Fruit fly (Drosophila melanogaster) whole organism, embryonic: Measurements from ENCODE around the gene hiro.

ENCODE experiments used
- BtbVII ChIP-seq: fragments of 200-800 bp; sonication (Bioruptor generic); optimal IDR thresholded peaks from 3 replicates; lab custom pipeline; 2017; ENCODE audit warnings: missing biosample characterization, mild to moderate bottlenecking, missing genetic modification characterization
- CG10267 ChIP-seq: fragments of 200-800 bp; sonication (Bioruptor generic); optimal IDR thresholded peaks from 2 replicates; lab custom pipeline; 2018; ENCODE audit warnings: missing biosample characterization, mild to moderate bottlenecking, missing genetic modification characterization, moderate library complexity
- CG10274 ChIP-seq: fragments of 200-800 bp; sonication (Bioruptor generic); optimal IDR thresholded peaks from 3 replicates; lab custom pipeline; 2017; ENCODE audit warnings: missing biosample characterization, mild to moderate bottlenecking, missing genetic modification characterization
- CG10543 ChIP-seq: fragments of 200-800 bp; sonication (Bioruptor generic); optimal IDR thresholded peaks from 3 replicates; lab custom pipeline; 2017; ENCODE audit warnings: missing biosample characterization, mild to moderate bottlenecking, missing genetic modification characterization, moderate library complexity
- CG11247 ChIP-seq: fragments of 200-800 bp; sonication (Bioruptor generic); IDR thresholded peaks from 2 replicates; pipeline ENCODE4 v1.3.6; 2022; ENCODE audit warnings: missing biosample characterization, missing genetic modification characterization
- CG11456 ChIP-seq: fragments of 200-800 bp; sonication (Bioruptor generic); IDR thresholded peaks from 3 replicates; pipeline ENCODE4 v1.3.6; 2022; ENCODE audit warnings: missing biosample characterization, missing genetic modification characterization
- CG13123 ChIP-seq: fragments of 200-800 bp; sonication (Bioruptor generic); optimal IDR thresholded peaks from 2 replicates; lab custom pipeline; 2016; ENCODE audit warnings: missing biosample characterization, missing genetic modification characterization
- CG13775 ChIP-seq: fragments of 200-800 bp; sonication (Bioruptor generic); optimal IDR thresholded peaks from 3 replicates; lab custom pipeline; 2017; ENCODE audit warnings: missing biosample characterization, mild to moderate bottlenecking, missing genetic modification characterization
- CG14667 ChIP-seq: fragments of 200-800 bp; sonication (Bioruptor generic); IDR thresholded peaks from 2 replicates; pipeline ENCODE4 v1.3.6; 2022; ENCODE audit warnings: missing biosample characterization, missing genetic modification characterization
- CG15073 ChIP-seq: fragments of 200-800 bp; sonication (Bioruptor generic); optimal IDR thresholded peaks from 2 replicates; lab custom pipeline; 2016; ENCODE audit warnings: missing biosample characterization, missing genetic modification characterization
- CG1529 ChIP-seq: fragments of 200-800 bp; sonication (Bioruptor generic); optimal IDR thresholded peaks from 3 replicates; lab custom pipeline; 2018; ENCODE audit warnings: missing biosample characterization, missing genetic modification characterization
- CG1603 ChIP-seq: fragments of 200-800 bp; sonication (Bioruptor generic); optimal IDR thresholded peaks from 2 replicates; lab custom pipeline; 2019; ENCODE audit warnings: missing biosample characterization, mild to moderate bottlenecking, missing genetic modification characterization, moderate library complexity
- CG16813 ChIP-seq: fragments of 200-800 bp; sonication (Bioruptor generic); IDR thresholded peaks from 3 replicates; pipeline ENCODE4 v1.3.6; 2022; ENCODE audit warnings: missing biosample characterization, missing genetic modification characterization; ENCODE audit not compliant: partially characterized antibody
- CG18011 ChIP-seq: fragments of 200-800 bp; sonication (Bioruptor generic); optimal IDR thresholded peaks from 2 replicates; lab custom pipeline; 2017; ENCODE audit warnings: missing biosample characterization, missing genetic modification characterization, mild to moderate bottlenecking, moderate library complexity, missing genotype
- CG2678 ChIP-seq: fragments of 200-800 bp; sonication (Bioruptor generic); optimal IDR thresholded peaks from 3 replicates; lab custom pipeline; 2019; ENCODE audit warnings: missing biosample characterization, mild to moderate bottlenecking, missing genetic modification characterization, moderate library complexity
- CG3726 ChIP-seq: fragments of 200-800 bp; sonication (Bioruptor generic); IDR thresholded peaks from 3 replicates; pipeline ENCODE4, ENCODE4 v1.3.6; 2022; ENCODE audit warnings: missing biosample characterization, missing genetic modification characterization
- CG43689 ChIP-seq: fragments of 200-800 bp; sonication (Bioruptor generic); IDR thresholded peaks from 2 replicates; pipeline ENCODE4 v1.3.6; 2022; ENCODE audit warnings: missing biosample characterization, missing genetic modification characterization
- CG5953 ChIP-seq: fragments of 200-800 bp; sonication (Bioruptor generic); IDR thresholded peaks from 2 replicates; pipeline ENCODE4 v1.3.6; 2022; ENCODE audit warnings: missing biosample characterization, missing genetic modification characterization
- CG7556 ChIP-seq: fragments of 200-800 bp; sonication (Bioruptor generic); optimal IDR thresholded peaks from 2 replicates; lab custom pipeline; 2017; ENCODE audit warnings: missing biosample characterization, mild to moderate bottlenecking, missing genetic modification characterization
- CG8359 ChIP-seq: fragments of 200-800 bp; sonication (Bioruptor generic); optimal IDR thresholded peaks from 2 replicates; lab custom pipeline; 2017; ENCODE audit warnings: missing biosample characterization, mild to moderate bottlenecking, missing genetic modification characterization, borderline replicate concordance
- Dad ChIP-seq: fragments of 200-800 bp; sonication (Bioruptor generic); optimal IDR thresholded peaks from 3 replicates; lab custom pipeline; 2016; ENCODE audit warnings: missing biosample characterization, missing genetic modification characterization
- Drgx ChIP-seq: fragments of 200-800 bp; sonication (Bioruptor generic); IDR thresholded peaks from 2 replicates; pipeline ENCODE4 v1.3.6; 2022; ENCODE audit warnings: missing biosample characterization, missing genetic modification characterization
- ERR ChIP-seq: fragments of 200-800 bp; sonication (Bioruptor generic); optimal IDR thresholded peaks from 2 replicates; lab custom pipeline; 2016; ENCODE audit warnings: missing biosample characterization, missing genetic modification characterization
- Ets65A ChIP-seq: fragments of 200-800 bp; sonication (Bioruptor generic); peaks from one replicate; lab custom pipeline; 2016; ENCODE audit warnings: missing biosample characterization, missing genetic modification characterization
- H15 ChIP-seq: fragments of 200-800 bp; sonication (Bioruptor generic); IDR thresholded peaks from 3 replicates; pipeline ENCODE4 v1.3.6; 2022; ENCODE audit warnings: missing biosample characterization, missing genetic modification characterization
- Hr39 ChIP-seq: fragments of >200 bp; optimal IDR thresholded peaks from 2 replicates; lab custom pipeline; 2017
- Med ChIP-seq: fragments of 200-800 bp; sonication (Bioruptor generic); peaks from one replicate; lab custom pipeline; 2016; ENCODE audit warnings: missing biosample characterization, missing genetic modification characterization, mild to moderate bottlenecking, inconsistent platforms, moderate library complexity
- Nf-YC ChIP-seq: fragments of 200-800 bp; optimal IDR thresholded peaks from 3 replicates; lab custom pipeline; 2019; ENCODE audit warnings: missing biosample characterization, mild to moderate bottlenecking, missing genetic modification characterization, moderate library complexity
- Six4 ChIP-seq: fragments of 200-800 bp; sonication (Bioruptor generic); optimal IDR thresholded peaks from 2 replicates; lab custom pipeline; 2016; ENCODE audit warnings: missing biosample characterization, missing genetic modification characterization
- Taf1 ChIP-seq: fragments of 200-800 bp; sonication (Bioruptor generic); IDR thresholded peaks from 2 replicates; pipeline ENCODE4 v1.3.6; 2022; ENCODE audit warnings: missing biosample characterization, missing genetic modification characterization
- ase ChIP-seq: fragments of 200-800 bp; sonication (Bioruptor generic); IDR thresholded peaks from 3 replicates; pipeline ENCODE4 v1.3.6; 2022; ENCODE audit warnings: missing biosample characterization, missing genetic modification characterization
- caup ChIP-seq: fragments of 200-800 bp; sonication (Bioruptor generic); optimal IDR thresholded peaks from 3 replicates; lab custom pipeline; 2017; ENCODE audit warnings: missing biosample characterization, mild to moderate bottlenecking, missing genetic modification characterization, moderate library complexity; ENCODE audit not compliant: severe bottlenecking
- corto ChIP-seq: fragments of 200-800 bp; sonication (Bioruptor generic); optimal IDR thresholded peaks from 2 replicates; lab custom pipeline; 2016; ENCODE audit warnings: missing biosample characterization, mild to moderate bottlenecking, missing genetic modification characterization, moderate library complexity
- da ChIP-seq: fragments of 200-800 bp; sonication (Bioruptor generic); optimal IDR thresholded peaks from 2 replicates; lab custom pipeline; 2016; ENCODE audit warnings: missing biosample characterization, missing genetic modification characterization
- eve ChIP-seq, 2 experiments: fragments of >200 bp; optimal IDR thresholded peaks; 2 replicates each; lab custom pipeline; 2017; ENCODE audit warnings: missing biosample characterization in 2 of 2, missing genetic modification characterization in 2 of 2
- h ChIP-seq: fragments of >200 bp; optimal IDR thresholded peaks from 2 replicates; lab custom pipeline; 2017
- inv ChIP-seq: fragments of 200-800 bp; sonication (Bioruptor generic); IDR thresholded peaks from 2 replicates; pipeline ENCODE4 v1.3.6; 2022; ENCODE audit warnings: missing biosample characterization, missing genetic modification characterization; ENCODE audit not compliant: partially characterized antibody
- nom ChIP-seq: fragments of 200-800 bp; sonication (Bioruptor generic); optimal IDR thresholded peaks from 2 replicates; lab custom pipeline; 2017; ENCODE audit warnings: missing biosample characterization, missing genetic modification characterization, mild to moderate bottlenecking, moderate library complexity, missing genetic modification reagents
- pum ChIP-seq: fragments of 200-800 bp; sonication (Bioruptor generic); optimal IDR thresholded peaks from 2 replicates; lab custom pipeline; 2016; ENCODE audit warnings: missing biosample characterization, missing genetic modification characterization
- row ChIP-seq: fragments of 200-800 bp; sonication (Bioruptor generic); IDR thresholded peaks from 3 replicates; pipeline ENCODE4 v1.3.6; 2022; ENCODE audit warnings: missing biosample characterization, missing genetic modification characterization
- schlank ChIP-seq: fragments of 200-800 bp; sonication (Bioruptor generic); optimal IDR thresholded peaks from 2 replicates; lab custom pipeline; 2018; ENCODE audit warnings: missing biosample characterization, mild to moderate bottlenecking, missing genetic modification characterization
- stwl ChIP-seq: fragments of 200-800 bp; sonication (Bioruptor generic); optimal IDR thresholded peaks from 3 replicates; lab custom pipeline; 2018; ENCODE audit warnings: missing biosample characterization, mild to moderate bottlenecking, missing genetic modification characterization, moderate library complexity
- unpg ChIP-seq: fragments of 200-800 bp; sonication (Bioruptor generic); optimal IDR thresholded peaks from 3 replicates; lab custom pipeline; 2018; ENCODE audit warnings: missing biosample characterization, mild to moderate bottlenecking, missing genetic modification characterization, moderate library complexity

The hiro gene

dm6 chr3L:663880-664279 lies 23.9 kb downstream of the hiro start (continued):
- no peak for TF ChIP-seq CG13775
- TF ChIP-seq pum = no peak
- no peak for TF ChIP-seq CG11247 (GFP tag; lab: Robert Waterston, UW)
- TF ChIP-seq corto (GFP tag; lab: Kevin White, UChicago) = peak; percentile 47
- TF ChIP-seq h (lab: Kevin White, UChicago) = no peak
- TF ChIP-seq inv (GFP tag; lab: Robert Waterston, UW) = no peak
- TF ChIP-seq CG15073 (GFP tag; lab: Kevin White, UChicago) = no peak
- no peak for TF ChIP-seq BtbVII (GFP tag; lab: Kevin White, UChicago)
- 0 out of 3 replicates have a peak, but pooled peaks have one; percentile 28 for TF ChIP-seq CG3726
- TF ChIP-seq eve (GFP tag; optimal IDR thresholded peaks at IDR 0.05; lab: Kevin White, UChicago) = no peak
- TF ChIP-seq CG18011 = no peak
- no peak for TF ChIP-seq Nf-YC
- no peak for TF ChIP-seq CG7556 (GFP tag; lab: Kevin White, UChicago)
- peak; percentile 22; the same call in 1 of the 2 replicates for TF ChIP-seq CG14667 (GFP tag; lab: Robert Waterston, UW)
- TF ChIP-seq CG2678 (tag; lab: Kevin White, UChicago) = no peak
- peak; percentile 50 for TF ChIP-seq Ets65A
- peak; percentile 22; the same call in 1 of the 3 replicates for TF ChIP-seq row (GFP tag; lab: Robert Waterston, UW)
- TF ChIP-seq Dad (GFP tag; lab: Kevin White, UChicago) = no peak
- TF ChIP-seq CG13123 (GFP tag; lab: Kevin White, UChicago) = no peak
- no peak for TF ChIP-seq Taf1 (GFP tag; lab: Robert Waterston, UW)
- TF ChIP-seq CG1603 (tag; lab: Kevin White, UChicago) = no peak
- no peak for TF ChIP-seq CG10274
- TF ChIP-seq caup (GFP tag; lab: Kevin White, UChicago) = no peak
- 0 out of 3 replicates have a peak, but pooled peaks have one; percentile 24 for TF ChIP-seq H15 (GFP tag; lab: Robert Waterston, UW)
- no peak for TF ChIP-seq unpg (GFP tag; lab: Kevin White, UChicago)
- TF ChIP-seq Hr39 (lab: Kevin White, UChicago) = no peak
- TF ChIP-seq Six4 (GFP tag; lab: Kevin White, UChicago) = no peak
- TF ChIP-seq CG43689 = no peak
- no peak for TF ChIP-seq CG1529 (GFP tag; lab: Kevin White, UChicago)

- TF ChIP-seq CG8359 (GFP tag; lab: Kevin White, UChicago) (no peak), Ets65A (peak; percentile 46), CG11456 (GFP tag; lab: Robert Waterston, UW) (0 out of 3 replicates have a peak, but pooled peaks have one; percentile 26), CG5953 (no peak), nom (GFP tag; lab: Kevin White, UChicago) (peak; percentile 1), da (GFP tag; lab: Kevin White, UChicago) (no peak), Med (peak; percentile 14), schlank (tag; lab: Kevin White, UChicago) (no peak), CG10543 (GFP tag; lab: Kevin White, UChicago) (no peak), CG16813 (GFP tag; lab: Robert Waterston, UW) (no peak)
Observed at dm6 chr3L:660314-661075, 27.3 kb downstream of the hiro start.

- TF ChIP-seq Drgx = 0 out of 2 replicates have a peak, but pooled peaks have one; percentile 12
- TF ChIP-seq ase (GFP tag; lab: Robert Waterston, UW) = no peak
- no peak for TF ChIP-seq CG8359 (GFP tag; lab: Kevin White, UChicago)
- TF ChIP-seq stwl (tag; lab: Kevin White, UChicago) = peak; percentile 24
- peak; percentile 75 for TF ChIP-seq Ets65A
- peak; percentile 41 for TF ChIP-seq Med
- TF ChIP-seq CG10267 = peak; percentile 3
- no peak for TF ChIP-seq ERR
- TF ChIP-seq, all 482 proteins: peak for 5
Observed at dm6 chr3L:658279-658678, 29.5 kb downstream of the hiro start.
